Worm (Caenorhabditis elegans) whole organism, late embryonic: ENCODE data around the gene F56D6.13.

Experiments used
- ceh-2 ChIP-seq: sonication (generic microtip); optimal IDR thresholded peaks from 2 replicates; lab custom pipeline; 2016; ENCODE audit warnings: missing genotype, missing genetic modification characterization, missing compliant biosample characterization
- fkh-10 ChIP-seq: fragments of 150-350 bp; optimal IDR thresholded peaks from 2 replicates; lab custom pipeline; 2014; ENCODE audit warnings: missing biosample characterization, missing genetic modification reagents, missing genetic modification characterization
- tbx-2 ChIP-seq: sonication (generic microtip); optimal IDR thresholded peaks from 2 replicates; lab custom pipeline; 2016; ENCODE audit warnings: missing genetic modification characterization, missing compliant biosample characterization
- ztf-16 ChIP-seq: sonication (generic microtip); optimal IDR thresholded peaks from 2 replicates; lab custom pipeline; 2017; ENCODE audit warnings: missing genetic modification characterization, missing compliant biosample characterization

- TF ChIP-seq fkh-10 (no peak), ceh-2 (tag; lab: Kevin White, UChicago) (no peak), ztf-16 (tag; lab: Kevin White, UChicago) (no peak), tbx-2 (tag; lab: Kevin White, UChicago) (no peak)
These were observed 32.6 kb downstream of the F56D6.13 start, which contains the start of gene clec-174 for ce11 chrIV:3941658-3942328.
